Fruit fly (Drosophila melanogaster): ENCODE data around the gene CG14312.

Gene CG14312

DNA sequence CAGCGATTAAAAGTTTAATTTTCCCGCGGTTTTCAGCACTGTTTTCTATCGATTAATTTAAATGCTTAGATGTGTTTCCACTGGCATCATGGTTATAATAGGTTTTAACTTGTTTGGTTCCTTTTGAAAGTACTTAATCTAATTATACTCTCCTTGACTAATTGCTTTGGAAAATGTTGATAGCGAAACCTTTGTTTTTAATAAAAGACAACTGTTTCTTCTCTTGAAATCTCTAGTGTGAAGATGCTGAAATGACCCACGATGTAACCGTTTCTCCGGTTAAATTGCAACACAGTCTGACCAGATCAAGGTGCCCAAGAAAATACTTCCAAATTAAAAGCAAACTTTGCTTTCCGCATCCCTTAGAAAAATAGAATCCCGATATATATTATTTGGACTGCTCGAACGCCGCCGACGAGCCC is 15.6 kb upstream of the CG14312 start, which contains the start of gene Dlc90F (continued):
- TF ChIP-seq D19B (GFP tag; optimal IDR thresholded peaks at IDR 0.05): peak; percentile 40
- TF ChIP-seq CG6654 (GFP tag; optimal IDR thresholded peaks at IDR 0.05): peak; percentile 13
- TF ChIP-seq tup (GFP tag; optimal IDR thresholded peaks at IDR 0.05): peak; percentile 6
- TF ChIP-seq CG8388 (GFP tag; optimal IDR thresholded peaks at IDR 0.05): peak; percentile 72
- peak; percentile 86 for TF ChIP-seq CG12391 (tag; optimal IDR thresholded peaks at IDR 0.05)
- TF ChIP-seq Bdp1 (GFP tag; optimal IDR thresholded peaks at IDR 0.05): peak; percentile 72
- peak; percentile 50 for TF ChIP-seq CG10543 (GFP tag; optimal IDR thresholded peaks at IDR 0.05)
- peak; percentile 57 for TF ChIP-seq CG10147 (GFP tag; optimal IDR thresholded peaks at IDR 0.05)
- peak; percentile 80 for TF ChIP-seq NfI (GFP tag; optimal IDR thresholded peaks at IDR 0.05)
- TF ChIP-seq zfh1 (GFP tag; IDR thresholded peaks at IDR 0.05): peak; percentile 85
- peak; percentile 84 for TF ChIP-seq ci (GFP tag; IDR thresholded peaks at IDR 0.05)
- peak; percentile 65; the same call in 2 of the 4 replicates for TF ChIP-seq Dll (GFP tag; IDR thresholded peaks at IDR 0.05; ENCODE audit: partially characterized antibody)
- TF ChIP-seq dmrt11E (tag; optimal IDR thresholded peaks at IDR 0.05): peak; percentile 82
- peak; percentile 67 for TF ChIP-seq CG7928 (GFP tag; optimal IDR thresholded peaks at IDR 0.05)
- TF ChIP-seq odd (GFP tag; optimal IDR thresholded peaks at IDR 0.05): no peak
- no peak for TF ChIP-seq grn (GFP tag; optimal IDR thresholded peaks at IDR 0.05)
- peak; percentile 26 for TF ChIP-seq salm (tag; optimal IDR thresholded peaks at IDR 0.05)
- TF ChIP-seq ab (GFP tag; optimal IDR thresholded peaks at IDR 0.05): no peak
- peak; percentile 65 for TF ChIP-seq CG10654 (GFP tag; optimal IDR thresholded peaks at IDR 0.05)
- peak; percentile 85 for TF ChIP-seq mam (GFP tag; optimal IDR thresholded peaks at IDR 0.05)
- TF ChIP-seq CG3995 (GFP tag; optimal IDR thresholded peaks at IDR 0.05): peak; percentile 65
- TF ChIP-seq run (tag; optimal IDR thresholded peaks at IDR 0.05): no peak
- no peak for TF ChIP-seq pan (optimal IDR thresholded peaks at IDR 0.05)
- peak in 1 of 2 experiments; percentile 81 for TF ChIP-seq pan (GFP tag; optimal IDR thresholded peaks at IDR 0.05 in 1 of 2, IDR thresholded peaks at IDR 0.05 in 1 of 2)
- peak; percentile 54; the same call in 1 of the 2 replicates for TF ChIP-seq peb (GFP tag; IDR thresholded peaks at IDR 0.05)
- TF ChIP-seq Atf-2 (GFP tag; optimal IDR thresholded peaks at IDR 0.05): peak; percentile 82
- peak; percentile 66; the same call in 2 of the 3 replicates for TF ChIP-seq CG11093 (GFP tag; IDR thresholded peaks at IDR 0.05)
- TF ChIP-seq eyg (GFP tag; optimal IDR thresholded peaks at IDR 0.05): peak; percentile 78
- no peak for TF ChIP-seq Stat92E (GFP tag; optimal IDR thresholded peaks at IDR 0.05)
- peak; percentile 81 for TF ChIP-seq HmgZ (tag; optimal IDR thresholded peaks at IDR 0.05)
- TF ChIP-seq Opbp (GFP tag; IDR thresholded peaks at IDR 0.05; ENCODE audit: partially characterized antibody): no peak
- TF ChIP-seq Awh (GFP tag; IDR thresholded peaks at IDR 0.05): peak; percentile 69; the same call in 1 of the 2 replicates
- peak; percentile 78 for TF ChIP-seq Camta (GFP tag; optimal IDR thresholded peaks at IDR 0.05)
- TF ChIP-seq Fer2 (tag; optimal IDR thresholded peaks at IDR 0.05): peak; percentile 34
- no peak for TF ChIP-seq CG15011 (GFP tag; optimal IDR thresholded peaks at IDR 0.05)
- TF ChIP-seq Usf (GFP tag; optimal IDR thresholded peaks at IDR 0.05): peak; percentile 52
- peak; percentile 82 for TF ChIP-seq CG9876 (GFP tag; optimal IDR thresholded peaks at IDR 0.05)
- no peak for TF ChIP-seq CG14965 (GFP tag; optimal IDR thresholded peaks at IDR 0.05; ENCODE audit: borderline replicate concordance)
- TF ChIP-seq CG14050 (GFP tag; IDR thresholded peaks at IDR 0.05): peak; percentile 40; the same call in 1 of the 3 replicates
- peak; percentile 57; the same call in 1 of the 2 replicates for TF ChIP-seq Ada2b (GFP tag; IDR thresholded peaks at IDR 0.05)
- 0 out of 3 replicates have a peak, but pooled peaks have one; percentile 51 for TF ChIP-seq CG2199 (GFP tag; IDR thresholded peaks at IDR 0.05)
- TF ChIP-seq D (optimal IDR thresholded peaks at IDR 0.05): no peak
- TF ChIP-seq D (GFP tag; optimal IDR thresholded peaks at IDR 0.05): peak; percentile 22
- peak; percentile 88 for TF ChIP-seq CG13624 (GFP tag; optimal IDR thresholded peaks at IDR 0.05)
- peak; percentile 94 for TF ChIP-seq hkb (optimal IDR thresholded peaks at IDR 0.05)
- TF ChIP-seq hkb (GFP tag; IDR thresholded peaks at IDR 0.05): peak; percentile 63; the same call in 1 of the 2 replicates
- no peak for TF ChIP-seq CG34376 (GFP tag; optimal IDR thresholded peaks at IDR 0.05)
- no peak for TF ChIP-seq CG12769 (tag; optimal IDR thresholded peaks at IDR 0.05)
- TF ChIP-seq CG1832 (GFP tag; optimal IDR thresholded peaks at IDR 0.05): no peak
- TF ChIP-seq CG18262 (tag; optimal IDR thresholded peaks at IDR 0.05): peak; percentile 79
- peak; percentile 34 for TF ChIP-seq CG1233 (GFP tag; optimal IDR thresholded peaks at IDR 0.05)
